Fruit fly (Drosophila melanogaster) whole organism, embryonic: Measurements from ENCODE around the gene ben.

ENCODE experiments used
- Awh ChIP-seq: fragments of 200-800 bp; sonication (Bioruptor generic); IDR thresholded peaks from 2 replicates; pipeline ENCODE4, ENCODE4 v1.3.6; 2022; ENCODE audit warnings: missing biosample characterization, missing genetic modification characterization
- CG10654 ChIP-seq: fragments of 200-800 bp; sonication (Bioruptor generic); optimal IDR thresholded peaks from 2 replicates; lab custom pipeline; 2016; ENCODE audit warnings: missing biosample characterization, missing genetic modification characterization
- CG16863 ChIP-seq: fragments of 200-800 bp; sonication (Bioruptor generic); optimal IDR thresholded peaks from 3 replicates; lab custom pipeline; 2016; ENCODE audit warnings: missing biosample characterization, missing genetic modification characterization
- Spps ChIP-seq: fragments of 200-800 bp; sonication (Bioruptor generic); optimal IDR thresholded peaks from 2 replicates; lab custom pipeline; 2018; ENCODE audit warnings: missing biosample characterization, mild to moderate bottlenecking, missing genetic modification characterization
- her ChIP-seq: fragments of 200-800 bp; sonication (Bioruptor generic); optimal IDR thresholded peaks from 2 replicates; lab custom pipeline; 2016; ENCODE audit warnings: missing biosample characterization, missing genetic modification characterization
- mld ChIP-seq: fragments of 200-800 bp; sonication (Bioruptor generic); IDR thresholded peaks from 3 replicates; pipeline ENCODE4 v1.3.6; 2022; ENCODE audit warnings: missing biosample characterization, missing genetic modification characterization; ENCODE audit not compliant: partially characterized antibody
- oc ChIP-seq: fragments of 200-800 bp; sonication (Bioruptor generic); optimal IDR thresholded peaks from 2 replicates; lab custom pipeline; 2018; ENCODE audit warnings: missing biosample characterization, mild to moderate bottlenecking, missing genetic modification characterization, moderate library complexity

DNA sequence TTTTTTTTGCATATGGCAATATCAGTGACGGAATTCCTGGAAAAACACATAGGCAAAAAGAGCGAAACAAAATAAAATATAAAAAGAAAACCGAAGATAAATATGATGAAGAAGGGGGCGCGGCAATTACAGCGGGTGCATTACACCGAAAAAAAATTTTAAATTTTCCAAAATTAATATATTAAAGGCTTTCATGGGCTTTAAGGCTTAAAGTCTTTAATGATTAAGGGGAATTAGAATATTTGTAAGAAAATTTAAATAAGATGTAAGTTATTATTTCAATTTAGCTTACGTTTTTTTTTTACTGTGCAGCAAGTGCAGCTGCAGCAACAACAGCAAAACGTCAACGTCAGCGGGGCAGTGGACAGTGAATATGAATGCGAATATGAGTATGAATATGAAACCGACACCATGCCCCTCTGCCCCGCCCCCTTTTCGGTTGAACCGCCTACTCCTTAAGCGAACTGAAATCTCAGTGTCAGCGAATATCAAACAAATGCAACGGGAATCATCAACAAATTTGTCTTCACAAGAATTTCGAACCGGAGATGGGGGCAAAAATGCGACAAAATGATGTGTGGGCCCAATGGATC is 23.6 kb upstream of the ben start:
- no peak for TF ChIP-seq Spps (tag; lab: Kevin White, UChicago)
- TF ChIP-seq CG16863 (GFP tag; lab: Kevin White, UChicago): no peak
- TF ChIP-seq mld: no peak
- no peak for TF ChIP-seq CG10654 (GFP tag; lab: Kevin White, UChicago)
- no peak for TF ChIP-seq oc (tag; lab: Kevin White, UChicago)
- TF ChIP-seq Awh (GFP tag; lab: Robert Waterston, UW): no peak
- TF ChIP-seq her (GFP tag; lab: Kevin White, UChicago): no peak
